Worm (Caenorhabditis elegans) whole organism, young adult: Measurements from ENCODE around the gene R02F2.4.

Source experiments
- F39B2.1 ChIP-seq: fragments of 200-800 bp; sonication (Bioruptor generic); IDR thresholded peaks from 2 replicates; pipeline ENCODE4 v1.3.6; 2022; ENCODE audit warnings: missing genetic modification reagents, missing genetic modification characterization, missing compliant biosample characterization
- ama-1 ChIP-seq, 3 experiments: fragments of 150-350 bp in 1 of 3; sonication (generic microtip) in 2 of 3; optimal IDR thresholded peaks; 2 replicates each; lab custom pipeline; 2014 to 2018; ENCODE audit warnings: missing biosample characterization in 2 of 3, missing genetic modification characterization in 2 of 3, missing genetic modification reagents in 2 of 3
- dpl-1 ChIP-seq: fragments of 150-350 bp; optimal IDR thresholded peaks from 2 replicates; lab custom pipeline; 2014; ENCODE audit warnings: missing biosample characterization, missing genetic modification reagents, missing genetic modification characterization
- sdz-38 ChIP-seq: sonication (generic microtip); optimal IDR thresholded peaks from 2 replicates; lab custom pipeline; 2016; ENCODE audit warnings: missing genotype, missing genetic modification characterization, missing compliant biosample characterization
- ztf-18 ChIP-seq: sonication (generic microtip); optimal IDR thresholded peaks from 2 replicates; lab custom pipeline; 2016; ENCODE audit warnings: missing genotype, mild to moderate bottlenecking, missing genetic modification characterization, missing compliant biosample characterization
- ztf-3 ChIP-seq: fragments of 200-800 bp; sonication (Bioruptor generic); optimal IDR thresholded peaks from 2 replicates; lab custom pipeline; 2018; ENCODE audit warnings: mild to moderate bottlenecking, missing genetic modification characterization, missing compliant biosample characterization

ce11 chrIII:5498973-5499372, 14.9 kb downstream of the R02F2.4 start, which contains the start of gene R02F2.9:
- TF ChIP-seq F39B2.1 (no peak), sdz-38 (tag; lab: Kevin White, UChicago) (no peak), ama-1 (optimal IDR thresholded peaks at IDR 0.05; lab: Kevin White, UChicago) (no peak), ama-1 (GFP tag; optimal IDR thresholded peaks at IDR 0.05; lab: Kevin White, UChicago) (no peak), dpl-1 (GFP tag; lab: Kevin White, UChicago) (peak; percentile 35), ztf-3 (GFP tag; lab: Kevin White, UChicago) (no peak), ztf-18 (tag; lab: Kevin White, UChicago) (no peak)
